Worm (Caenorhabditis elegans): Measurements from ENCODE around the gene madd-2.

The madd-2 gene

ce11 chrV:1252794-1253193 lies 17.5 kb upstream of the madd-2 start:
- TF ChIP-seq unc-42 (tag; optimal IDR thresholded peaks at IDR 0.05) (peak; percentile 97), ztf-16 (tag; optimal IDR thresholded peaks at IDR 0.05) (no peak), odd-2 (tag; optimal IDR thresholded peaks at IDR 0.05) (no peak)

DNA sequence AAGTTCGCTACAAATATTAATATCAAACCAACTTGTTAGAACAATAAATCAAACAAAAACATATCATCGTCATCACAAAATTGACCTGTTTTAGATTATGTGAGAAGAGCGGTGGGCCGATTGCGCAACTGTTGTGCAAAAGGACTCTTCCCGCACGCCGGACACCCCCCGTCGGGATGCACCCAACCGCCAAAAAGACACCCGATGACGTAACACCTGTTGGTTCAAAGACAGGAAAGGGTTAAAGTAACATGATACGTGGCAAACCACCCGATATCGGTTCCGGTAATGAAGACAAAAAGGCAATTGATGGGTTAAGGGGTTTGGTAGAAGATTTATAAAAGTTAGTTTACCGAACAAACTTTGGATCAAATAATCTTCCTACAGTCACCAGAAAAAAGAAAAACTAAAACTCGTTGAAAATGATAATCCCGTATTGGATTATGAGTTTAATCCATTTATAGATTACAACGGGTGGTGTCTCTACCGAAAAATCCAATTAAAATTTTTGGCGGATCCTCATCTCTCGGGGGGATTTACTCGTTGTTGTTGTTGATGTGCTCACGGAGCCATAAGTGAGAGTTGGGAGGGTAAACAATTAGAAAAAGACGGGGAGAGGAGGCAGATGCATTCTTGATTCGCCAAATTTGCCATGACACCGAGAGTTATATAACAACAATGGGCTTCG lies 8.9 kb upstream of the madd-2 start:
- TF ChIP-seq ceh-34 (tag; optimal IDR thresholded peaks at IDR 0.05) (peak; percentile 53), ceh-24 (tag; optimal IDR thresholded peaks at IDR 0.05) (no peak), ceh-31 (tag; optimal IDR thresholded peaks at IDR 0.05) (no peak), unc-42 (tag; optimal IDR thresholded peaks at IDR 0.05) (peak; percentile 87), syd-9 (tag; optimal IDR thresholded peaks at IDR 0.05) (no peak), nhr-232 (tag; optimal IDR thresholded peaks at IDR 0.05) (no peak), elt-2 (tag; optimal IDR thresholded peaks at IDR 0.05) (peak; percentile 67), ref-2 (tag; optimal IDR thresholded peaks at IDR 0.05) (peak; percentile 81)

- peak; percentile 8 for TF ChIP-seq unc-55 (GFP tag; optimal IDR thresholded peaks at IDR 0.05)
- no peak for TF ChIP-seq ttx-3 (tag; optimal IDR thresholded peaks at IDR 0.05)
- no peak for TF ChIP-seq lin-11 (tag; optimal IDR thresholded peaks at IDR 0.05)
Measured at ce11 chrV:1243011-1243410, 7.8 kb upstream of the madd-2 start.

DNA sequence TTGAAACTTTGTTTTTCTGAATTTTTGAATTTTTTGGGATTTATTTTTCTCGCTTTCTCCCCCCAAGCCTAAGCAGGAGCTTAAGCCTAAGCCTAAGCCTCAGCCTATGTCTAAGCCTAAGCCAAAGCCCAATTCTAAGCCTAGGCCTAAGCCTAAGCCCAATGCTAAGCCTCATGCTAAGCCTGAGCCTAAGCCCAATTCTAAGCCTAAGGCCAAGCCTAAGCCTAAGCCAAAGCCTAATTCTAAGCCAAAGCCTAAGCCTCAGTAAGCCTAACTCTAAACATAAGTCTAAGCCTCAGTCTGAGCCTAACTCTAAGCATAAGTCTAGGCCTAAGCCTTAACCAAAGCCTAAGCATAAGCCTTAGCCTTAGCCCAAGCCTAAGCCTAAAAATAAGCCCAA lies 7.2 kb upstream of the madd-2 start:
- peak; percentile 85 for TF ChIP-seq dve-1 (tag; optimal IDR thresholded peaks at IDR 0.05)
- TF ChIP-seq elt-2 (tag; optimal IDR thresholded peaks at IDR 0.05): no peak

ce11 chrV:1236333-1237068 lies 1.2 kb upstream of the madd-2 start:
- TF ChIP-seq ref-2 (tag; optimal IDR thresholded peaks at IDR 0.05) (peak; percentile 7), dve-1 (tag; optimal IDR thresholded peaks at IDR 0.05) (peak; percentile 36), K02D7.2 (tag; optimal IDR thresholded peaks at IDR 0.05) (no peak), unc-3 (GFP tag; conservative IDR thresholded peaks at IDR 0.05) (no peak), unc-3 (tag; optimal IDR thresholded peaks at IDR 0.05) (no peak), odd-2 (tag; optimal IDR thresholded peaks at IDR 0.05) (no peak), unc-55 (GFP tag; optimal IDR thresholded peaks at IDR 0.05) (peak; percentile 67), unc-42 (tag; optimal IDR thresholded peaks at IDR 0.05) (peak; percentile 6)

DNA sequence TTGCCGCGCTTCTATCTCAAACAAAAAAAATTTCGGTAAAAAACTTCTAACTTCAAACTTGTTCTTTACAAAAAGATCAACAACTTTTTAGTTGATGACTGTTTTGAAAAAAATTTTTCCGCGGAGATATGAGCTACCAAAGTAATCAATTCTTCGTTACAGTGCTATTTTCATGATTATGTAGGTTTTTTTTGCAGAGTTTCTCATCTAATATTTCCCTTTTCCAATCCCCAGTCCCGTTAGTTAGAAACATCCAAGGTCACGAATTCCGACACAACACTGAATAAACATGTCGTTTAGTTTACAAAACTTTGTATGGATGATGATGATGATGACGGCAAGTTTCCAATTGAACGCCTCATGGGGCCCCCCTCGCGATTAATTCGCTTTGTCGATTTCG lies 2.7 kb downstream of the madd-2 start:
- no peak for TF ChIP-seq odd-2 (tag; optimal IDR thresholded peaks at IDR 0.05)
- TF ChIP-seq elt-2 (tag; optimal IDR thresholded peaks at IDR 0.05): no peak

DNA sequence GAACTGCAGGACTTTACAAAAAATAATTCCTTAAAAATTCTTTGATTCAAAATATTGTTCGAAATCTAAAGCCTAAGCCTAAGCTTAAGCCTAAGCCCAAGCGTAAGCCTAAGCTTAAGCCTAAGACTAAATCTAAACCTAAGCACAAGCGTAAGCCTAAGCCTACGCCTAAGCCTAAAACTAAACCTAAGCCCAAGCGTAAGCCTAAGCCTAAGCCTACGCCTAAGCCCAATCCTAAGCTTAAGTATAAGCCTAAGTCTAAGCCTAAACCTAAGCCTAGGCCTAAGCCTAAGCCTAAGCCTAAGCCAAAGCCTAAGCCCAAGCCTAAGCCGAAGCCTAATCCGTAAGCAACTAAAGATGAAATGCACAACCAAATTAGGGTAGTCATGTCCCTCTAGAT lies 4.7 kb downstream of the madd-2 start:
- TF ChIP-seq dve-1 (tag; optimal IDR thresholded peaks at IDR 0.05) (peak; percentile 85), sox-2 (GFP tag; IDR thresholded peaks at IDR 0.05) (no peak)

DNA sequence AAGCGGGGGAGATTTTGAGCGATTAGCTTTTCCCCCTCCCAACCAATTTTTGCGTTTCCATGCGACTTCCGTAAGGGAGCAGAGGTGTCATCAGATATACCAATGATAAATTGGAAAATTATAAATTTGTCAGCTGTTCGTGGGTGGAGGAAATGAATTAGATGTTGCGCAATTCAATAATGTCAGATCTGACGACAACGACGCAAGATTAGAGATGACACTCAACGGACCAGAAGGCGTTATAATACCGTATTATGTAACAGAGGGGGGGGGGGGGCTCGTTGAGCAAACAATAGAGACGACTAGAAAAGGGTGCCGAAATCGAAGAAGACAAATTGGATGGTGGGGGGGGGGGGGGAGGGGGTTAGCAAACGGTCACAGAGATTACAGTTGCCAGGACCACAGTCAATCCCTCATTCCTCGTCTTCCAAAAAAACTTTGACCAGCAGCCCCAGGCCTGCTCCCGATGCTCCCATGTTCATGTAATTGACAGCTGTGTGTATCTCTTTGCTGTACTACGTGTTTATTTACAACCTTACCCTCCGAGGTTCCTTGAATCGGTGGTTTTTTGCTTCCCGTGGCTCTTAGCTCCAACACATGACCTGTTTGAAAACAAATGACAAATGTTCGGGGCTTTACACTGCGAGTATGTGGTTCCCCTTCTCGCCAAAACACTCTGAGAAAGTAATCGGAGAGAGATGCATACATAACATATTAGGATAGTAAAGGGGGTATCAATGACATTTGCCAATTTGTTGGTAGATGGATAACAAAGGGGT lies 6.2 kb downstream of the madd-2 start:
- TF ChIP-seq C08G9.2 (tag; optimal IDR thresholded peaks at IDR 0.05): no peak
- no peak for TF ChIP-seq K09A11.1 (tag; optimal IDR thresholded peaks at IDR 0.05; ENCODE audit: insufficient read depth)
- no peak for TF ChIP-seq eyg-1 (tag; optimal IDR thresholded peaks at IDR 0.05)
- TF ChIP-seq elt-4 (tag; optimal IDR thresholded peaks at IDR 0.05): no peak
- TF ChIP-seq unc-55 (GFP tag; optimal IDR thresholded peaks at IDR 0.05): peak; percentile 45
